Worm (Caenorhabditis elegans) whole organism, young adult: ENCODE measurements around the gene Y82E9BR.10.

Source experiments
- B0019.2 ChIP-seq: fragments of 200-800 bp; sonication (Bioruptor generic); conservative IDR thresholded peaks from 2 replicates; pipeline ENCODE4 v1.3.6; 2022; ENCODE audit warnings: missing genetic modification reagents, missing genetic modification characterization, missing compliant biosample characterization
- D2030.7 ChIP-seq: fragments of 200-800 bp; sonication (Bioruptor generic); IDR thresholded peaks from 2 replicates; pipeline ENCODE4 v1.3.6; 2022; ENCODE audit warnings: missing genetic modification reagents, missing genetic modification characterization, missing compliant biosample characterization
- F10E7.11 ChIP-seq: sonication (generic microtip); optimal IDR thresholded peaks from 2 replicates; lab custom pipeline; 2017; ENCODE audit warnings: mild to moderate bottlenecking, missing genetic modification characterization, moderate library complexity, missing compliant biosample characterization
- F37B4.10 ChIP-seq: fragments of 200-800 bp; sonication (Bioruptor generic); IDR thresholded peaks from 2 replicates; pipeline ENCODE4 v1.3.6; 2022; ENCODE audit warnings: missing genetic modification characterization, missing compliant biosample characterization
- F57A8.1 ChIP-seq: fragments of 200-800 bp; sonication (Bioruptor generic); optimal IDR thresholded peaks from 2 replicates; lab custom pipeline; 2018; ENCODE audit warnings: mild to moderate bottlenecking, missing genetic modification characterization, moderate library complexity, missing compliant biosample characterization
- T07F8.4 ChIP-seq: sonication (generic microtip); optimal IDR thresholded peaks from 2 replicates; lab custom pipeline; 2016; ENCODE audit warnings: mild to moderate bottlenecking, missing genetic modification characterization, moderate library complexity, missing compliant biosample characterization
- T26A5.8 ChIP-seq: sonication (generic microtip); optimal IDR thresholded peaks from 2 replicates; lab custom pipeline; 2016; ENCODE audit warnings: missing genetic modification characterization, missing compliant biosample characterization
- Y95B8A.8 ChIP-seq: fragments of 200-800 bp; sonication (Bioruptor generic); IDR thresholded peaks from 2 replicates; pipeline ENCODE4 v1.3.6; 2022; ENCODE audit warnings: missing genetic modification reagents, missing genetic modification characterization, missing compliant biosample characterization
- atf-7 ChIP-seq: sonication (generic microtip); optimal IDR thresholded peaks from 2 replicates; lab custom pipeline; 2017; ENCODE audit warnings: mild to moderate bottlenecking, missing genetic modification characterization, missing compliant biosample characterization
- ceh-27 ChIP-seq: fragments of 200-800 bp; sonication (Bioruptor generic); optimal IDR thresholded peaks from 2 replicates; lab custom pipeline; 2018; ENCODE audit warnings: mild to moderate bottlenecking, missing genetic modification characterization, moderate library complexity, missing compliant biosample characterization
- chd-7 ChIP-seq: sonication (generic microtip); optimal IDR thresholded peaks from 2 replicates; lab custom pipeline; 2016; ENCODE audit warnings: mild to moderate bottlenecking, missing genetic modification characterization, moderate library complexity, missing compliant biosample characterization
- die-1 ChIP-seq: sonication (generic microtip); optimal IDR thresholded peaks from 2 replicates; lab custom pipeline; 2016; ENCODE audit warnings: missing genotype, mild to moderate bottlenecking, missing genetic modification characterization, missing compliant biosample characterization
- dox-1 ChIP-seq: fragments of 200-800 bp; sonication (Bioruptor generic); IDR thresholded peaks from 2 replicates; pipeline ENCODE4 v1.3.6; 2022; ENCODE audit warnings: missing genetic modification reagents, missing genetic modification characterization, missing compliant biosample characterization
- dpff-1 ChIP-seq: sonication (generic microtip); optimal IDR thresholded peaks from 2 replicates; lab custom pipeline; 2017; ENCODE audit warnings: mild to moderate bottlenecking, missing genetic modification characterization, missing compliant biosample characterization
- efl-1 ChIP-seq: fragments of 150-350 bp; optimal IDR thresholded peaks from 2 replicates; lab custom pipeline; 2014; ENCODE audit warnings: missing biosample characterization, missing genetic modification reagents, missing genetic modification characterization
- hmg-1.2 ChIP-seq: fragments of 200-800 bp; sonication (Bioruptor generic); IDR thresholded peaks from 2 replicates; pipeline ENCODE4 v1.3.6; 2022; ENCODE audit warnings: missing genetic modification reagents, missing genetic modification characterization, missing compliant biosample characterization
- hsf-1 ChIP-seq: fragments of 200-800 bp; sonication (Bioruptor generic); IDR thresholded peaks from 2 replicates; pipeline ENCODE4 v1.3.6; 2022; ENCODE audit warnings: missing genetic modification reagents, missing genetic modification characterization, missing compliant biosample characterization
- lag-1 ChIP-seq: fragments of 200-800 bp; sonication (Bioruptor generic); IDR thresholded peaks from 2 replicates; pipeline ENCODE4 v1.3.6; 2022; ENCODE audit warnings: missing genetic modification reagents, missing genetic modification characterization, missing compliant biosample characterization
- lin-54 ChIP-seq: fragments of 200-800 bp; sonication (Bioruptor generic); optimal IDR thresholded peaks from 2 replicates; lab custom pipeline; 2018; ENCODE audit warnings: mild to moderate bottlenecking, missing genetic modification characterization, missing compliant biosample characterization
- lsl-1 ChIP-seq: fragments of 200-800 bp; sonication (Bioruptor generic); optimal IDR thresholded peaks from 2 replicates; lab custom pipeline; 2018; ENCODE audit warnings: mild to moderate bottlenecking, missing genetic modification characterization, moderate library complexity, missing compliant biosample characterization
- madf-10 ChIP-seq: sonication (generic microtip); optimal IDR thresholded peaks from 2 replicates; lab custom pipeline; 2016; ENCODE audit warnings: mild to moderate bottlenecking, missing genetic modification characterization, missing compliant biosample characterization
- madf-3 ChIP-seq: fragments of 200-800 bp; sonication (Bioruptor generic); IDR thresholded peaks from 2 replicates; pipeline ENCODE4 v1.3.6; 2022; ENCODE audit warnings: missing genetic modification reagents, missing genetic modification characterization, missing compliant biosample characterization
- madf-6 ChIP-seq: fragments of 200-800 bp; sonication (Bioruptor generic); IDR thresholded peaks from 2 replicates; pipeline ENCODE4 v1.3.6; 2022; ENCODE audit warnings: missing genetic modification reagents, missing genetic modification characterization, missing compliant biosample characterization
- madf-8 ChIP-seq: fragments of 200-800 bp; sonication (Bioruptor generic); conservative IDR thresholded peaks from 2 replicates; pipeline ENCODE4 v1.3.6; 2022; ENCODE audit warnings: missing genetic modification reagents, missing genetic modification characterization, missing compliant biosample characterization
- mcd-1 ChIP-seq: fragments of 200-800 bp; sonication (Bioruptor generic); IDR thresholded peaks from 2 replicates; pipeline ENCODE4 v1.3.6; 2022; ENCODE audit warnings: missing genetic modification reagents, missing genetic modification characterization, missing compliant biosample characterization
- mel-28 ChIP-seq: sonication (generic microtip); optimal IDR thresholded peaks from 2 replicates; lab custom pipeline; 2016; ENCODE audit warnings: borderline replicate concordance, mild to moderate bottlenecking, missing genetic modification characterization, missing compliant biosample characterization
- nhr-27 ChIP-seq: fragments of 200-800 bp; sonication (Bioruptor generic); optimal IDR thresholded peaks from 2 replicates; lab custom pipeline; 2018; ENCODE audit warnings: mild to moderate bottlenecking, missing genetic modification characterization, moderate library complexity, missing compliant biosample characterization
- nhr-80 ChIP-seq: sonication (generic microtip); optimal IDR thresholded peaks from 2 replicates; lab custom pipeline; 2016; ENCODE audit warnings: missing genetic modification characterization, missing compliant biosample characterization
- nhr-90 ChIP-seq: sonication (generic microtip); optimal IDR thresholded peaks from 2 replicates; lab custom pipeline; 2016; ENCODE audit warnings: missing genotype, mild to moderate bottlenecking, missing genetic modification characterization, missing compliant biosample characterization
- rpc-1 ChIP-seq, 2 experiments: fragments of 150-350 bp in 1 of 2; sonication (generic microtip) in 1 of 2; optimal IDR thresholded peaks; 2 replicates each; lab custom pipeline; 2014 to 2018; ENCODE audit warnings: missing biosample characterization in 1 of 2, missing genetic modification characterization in 1 of 2, missing genetic modification reagents in 1 of 2, missing genotype in 1 of 2
- snpc-1.3 ChIP-seq: sonication (generic microtip); optimal IDR thresholded peaks from 2 replicates; lab custom pipeline; 2017; ENCODE audit warnings: missing genetic modification characterization, mild to moderate bottlenecking, missing compliant biosample characterization, antibody characterized with exemption, moderate library complexity, missing genotype, missing genetic modification reagents; ENCODE audit not compliant: insufficient read depth
- tbp1 ChIP-seq: fragments of 200-800 bp; sonication (Bioruptor generic); optimal IDR thresholded peaks from 2 replicates; lab custom pipeline; 2018; ENCODE audit warnings: mild to moderate bottlenecking, missing genetic modification characterization, missing compliant biosample characterization
- xnd-1 ChIP-seq: sonication (generic microtip); optimal IDR thresholded peaks from 2 replicates; lab custom pipeline; 2016; ENCODE audit warnings: missing genotype, missing genetic modification reagents, missing genetic modification characterization, missing compliant biosample characterization
- zim-3 ChIP-seq: sonication (generic microtip); optimal IDR thresholded peaks from 2 replicates; lab custom pipeline; 2017; ENCODE audit warnings: mild to moderate bottlenecking, missing genetic modification characterization, moderate library complexity, missing compliant biosample characterization
- ztf-26 ChIP-seq: sonication (generic microtip); optimal IDR thresholded peaks from 2 replicates; lab custom pipeline; 2017; ENCODE audit warnings: missing genetic modification characterization, missing compliant biosample characterization
- ztf-6 ChIP-seq: fragments of 200-800 bp; sonication (Bioruptor generic); IDR thresholded peaks from 2 replicates; pipeline ENCODE4 v1.3.6; 2022; ENCODE audit warnings: missing genetic modification reagents, missing genetic modification characterization, missing compliant biosample characterization

Y82E9BR.10 gene

ce11 chrIII:1416571-1416970 is 41.2 kb upstream of the Y82E9BR.10 start:
- TF ChIP-seq ztf-6 (GFP tag; lab: Robert Waterston, UW) (no peak), madf-3 (peak; percentile 94), chd-7 (no peak), mcd-1 (GFP tag; lab: Robert Waterston, UW) (peak; percentile 33; the same call in 1 of the 2 replicates), lin-54 (GFP tag; lab: Kevin White, UChicago) (peak; percentile 19), madf-8 (no peak)

- peak; percentile 42 for TF ChIP-seq hsf-1 (GFP tag; lab: Robert Waterston, UW)
- TF ChIP-seq madf-3: peak; percentile 85
- TF ChIP-seq nhr-80 (tag; lab: Kevin White, UChicago): peak; percentile 53
- no peak for TF ChIP-seq dox-1
- TF ChIP-seq mel-28 (tag; lab: Kevin White, UChicago): no peak
- no peak for TF ChIP-seq Y95B8A.8 (GFP tag; lab: Robert Waterston, UW)
- TF ChIP-seq hmg-1.2: 0 out of 2 replicates have a peak, but pooled peaks have one; percentile 9
- TF ChIP-seq T26A5.8: peak; percentile 10
- TF ChIP-seq atf-7 (tag; lab: Kevin White, UChicago): peak; percentile 74
These were observed 38.7 kb upstream of the Y82E9BR.10 start, which contains the start of gene Y82E9BR.14 for ce11 chrIII:1413890-1414613. Gene Y82E9BR.14, minus strand, starts transcription at chrIII:1414116.

- TF ChIP-seq F10E7.11: no peak
- peak; percentile 27 for TF ChIP-seq lin-54 (GFP tag; lab: Kevin White, UChicago)
- TF ChIP-seq madf-3: peak; percentile 97
- TF ChIP-seq efl-1 (GFP tag; lab: Kevin White, UChicago): peak; percentile 23
- TF ChIP-seq lsl-1 (GFP tag; lab: Kevin White, UChicago): peak; percentile 41
- peak; percentile 9; the same call in 1 of the 2 replicates for TF ChIP-seq madf-6
- TF ChIP-seq mcd-1 (GFP tag; lab: Robert Waterston, UW): peak; percentile 63
- TF ChIP-seq hmg-1.2: no peak
- TF ChIP-seq ztf-26 (tag; lab: Kevin White, UChicago): no peak
- 0 out of 2 replicates have a peak, but pooled peaks have one; percentile 10 for TF ChIP-seq dox-1
- no peak for TF ChIP-seq B0019.2
- no peak for TF ChIP-seq F57A8.1 (GFP tag; lab: Kevin White, UChicago)
- TF ChIP-seq snpc-1.3 (tag; lab: Kevin White, UChicago): peak; percentile 9
These were observed 37.9 kb upstream of the Y82E9BR.10 start for ce11 chrIII:1413125-1413837.

ce11 chrIII:1409139-1409538 is 33.7 kb upstream of the Y82E9BR.10 start, which contains the start of gene Y82E9BR.22:
Gene Y82E9BR.22, minus strand, starts transcription at chrIII:1409239.
- TF ChIP-seq T07F8.4: no peak
- no peak for TF ChIP-seq B0019.2
- TF ChIP-seq dpff-1: no peak
- no peak for TF ChIP-seq nhr-90 (tag; lab: Kevin White, UChicago)
- no peak for TF ChIP-seq D2030.7 (GFP tag; lab: Robert Waterston, UW)
- TF ChIP-seq madf-10 (tag; lab: Kevin White, UChicago): no peak
- no peak for TF ChIP-seq die-1 (tag; lab: Kevin White, UChicago)
- TF ChIP-seq madf-3: 0 out of 2 replicates have a peak, but pooled peaks have one; percentile 51

- TF ChIP-seq lin-54 (GFP tag; lab: Kevin White, UChicago) (no peak), tbp1 (GFP tag; lab: Kevin White, UChicago) (no peak), ztf-26 (tag; lab: Kevin White, UChicago) (no peak), zim-3 (tag; lab: Kevin White, UChicago) (no peak), xnd-1 (tag; lab: Kevin White, UChicago) (no peak), madf-3 (no peak), lag-1 (GFP tag; lab: Robert Waterston, UW) (no peak), nhr-27 (tag; lab: Kevin White, UChicago) (no peak), rpc-1 (optimal IDR thresholded peaks at IDR 0.05; lab: Kevin White, UChicago) (no peak), rpc-1 (tag; optimal IDR thresholded peaks at IDR 0.05; lab: Kevin White, UChicago) (no peak), F37B4.10 (GFP tag; lab: Robert Waterston, UW) (no peak), ceh-27 (GFP tag; lab: Kevin White, UChicago) (no peak)
These were observed 27.7 kb upstream of the Y82E9BR.10 start, which contains the start of gene pals-18 for ce11 chrIII:1403108-1403507. Gene pals-18, plus strand, starts transcription at chrIII:1403408.
